Worm (Caenorhabditis elegans): ENCODE results near the gene Y113G7A.14.
"Not testable (repeated sequence)": the region's sequence is repeated elsewhere in the genome, so short reads cannot be mapped to it uniquely, and the experiment has no call there.

The Y113G7A.14 gene

DNA sequence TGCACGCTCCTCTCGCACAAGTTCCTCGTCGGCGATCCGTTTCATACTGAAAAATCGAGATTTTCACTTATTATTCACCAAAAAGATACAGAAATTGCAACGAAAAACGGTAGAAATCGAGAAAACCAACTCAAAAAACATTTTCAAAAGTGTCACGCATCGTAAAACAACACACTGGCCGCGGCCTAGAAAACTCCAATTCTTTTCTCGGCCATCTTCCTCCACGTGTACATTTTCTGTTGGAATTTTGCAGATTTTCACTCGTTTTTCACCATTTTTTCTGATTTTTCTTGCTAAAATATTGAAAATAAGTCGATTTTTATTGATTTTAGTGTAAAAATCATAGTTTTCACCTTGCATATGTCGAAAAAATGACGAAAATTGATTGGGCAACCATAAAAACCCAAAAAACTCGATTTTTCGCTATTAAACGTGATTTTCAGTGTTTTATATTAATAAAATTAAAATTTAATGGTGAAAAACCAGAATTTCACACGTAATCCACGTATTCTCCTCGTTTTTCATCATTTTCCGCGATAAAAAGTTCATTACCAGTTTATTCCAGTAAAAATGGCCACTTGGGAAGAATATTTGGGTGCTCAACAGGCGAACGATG lies 47.5 kb downstream of the Y113G7A.14 start, which contains the start of the genes dcs-1 and sec-23:
TSS of gene dcs-1 (minus strand) at position 46 of the 616 bp plus-strand sequence.
TSS of gene sec-23 (plus strand) at position 566 of the 616 bp plus-strand sequence.
- TF ChIP-seq attf-5 (GFP tag; optimal IDR thresholded peaks at IDR 0.05) (no peak), tbp1 (GFP tag; optimal IDR thresholded peaks at IDR 0.05) (no peak), madf-10 (tag; optimal IDR thresholded peaks at IDR 0.05) (no peak), rec-8 (tag; optimal IDR thresholded peaks at IDR 0.05) (peak in 1 of 2 experiments; percentile 15), snpc-4 (GFP tag; optimal IDR thresholded peaks at IDR 0.05) (no peak), snpc-4 (tag; optimal IDR thresholded peaks at IDR 0.05) (no peak), akir-1 (GFP tag; optimal IDR thresholded peaks at IDR 0.05) (no peak), fkh-3 (tag; optimal IDR thresholded peaks at IDR 0.05) (no peak), attf-6 (GFP tag; IDR thresholded peaks at IDR 0.05) (no peak), ztf-28 (GFP tag; IDR thresholded peaks at IDR 0.05) (no peak), dox-1 (GFP tag; IDR thresholded peaks at IDR 0.05) (0 out of 2 replicates have a peak, but pooled peaks have one; percentile 21), let-607 (tag; optimal IDR thresholded peaks at IDR 0.05) (peak; percentile 97 to 98), Y95B8A.8 (GFP tag; IDR thresholded peaks at IDR 0.05) (no peak), snpc-3.4 (tag; optimal IDR thresholded peaks at IDR 0.05) (peak; percentile 12), ceh-58 (GFP tag; IDR thresholded peaks at IDR 0.05) (no peak), F55B11.4 (tag; optimal IDR thresholded peaks at IDR 0.05; ENCODE audit: borderline replicate concordance, insufficient read depth) (no peak), D2030.7 (GFP tag; IDR thresholded peaks at IDR 0.05) (0 out of 2 replicates have a peak, but pooled peaks have one; percentile 11)

DNA sequence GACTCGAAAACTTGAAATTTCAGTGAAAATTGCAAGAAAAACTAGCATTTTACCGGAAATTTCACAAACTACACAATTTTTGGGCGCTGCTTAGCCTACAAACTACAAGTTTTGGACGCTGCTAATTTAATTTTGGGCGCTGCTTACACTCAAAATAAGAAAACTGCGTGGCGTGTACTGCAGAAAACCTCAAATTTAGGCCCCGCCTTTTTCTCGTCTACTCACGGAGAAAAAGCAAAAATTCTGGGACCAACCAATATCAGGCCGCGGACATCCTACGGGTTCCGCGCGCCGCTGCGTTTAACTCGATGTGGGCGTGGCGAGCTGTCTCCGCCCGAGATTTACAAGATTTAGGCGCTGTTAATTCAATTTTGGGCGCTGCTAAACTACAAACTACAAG lies 49.9 kb downstream of the Y113G7A.14 start:
- TF ChIP-seq nfyb-1 (GFP tag; IDR thresholded peaks at IDR 0.05) (0 out of 2 replicates have a peak, but pooled peaks have one; percentile 32), madf-6 (GFP tag; IDR thresholded peaks at IDR 0.05) (peak; percentile 78), B0336.3 (GFP tag; IDR thresholded peaks at IDR 0.05) (peak; percentile 55; the same call in 1 of the 2 replicates), Y79H2A.3 (GFP tag; conservative IDR thresholded peaks at IDR 0.05) (0 out of 2 replicates have a peak, but pooled peaks have one; percentile 14), attf-6 (GFP tag; IDR thresholded peaks at IDR 0.05) (peak; percentile 84), snpc-1.3 (tag; optimal IDR thresholded peaks at IDR 0.05; ENCODE audit: insufficient read depth) (peak; percentile 48), tbp1 (GFP tag; optimal IDR thresholded peaks at IDR 0.05) (peak; percentile 66), snpc-4 (GFP tag; optimal IDR thresholded peaks at IDR 0.05) (peak; percentile 88), snpc-4 (tag; optimal IDR thresholded peaks at IDR 0.05) (peak; percentile 56 to 95 (median 90)), Y95B8A.8 (GFP tag; IDR thresholded peaks at IDR 0.05) (peak; percentile 72), ekl-4 (GFP tag; IDR thresholded peaks at IDR 0.05) (peak; percentile 67; the same call in 1 of the 2 replicates), Y53G8AR.9 (GFP tag; conservative IDR thresholded peaks at IDR 0.05) (peak; percentile 70; the same call in 1 of the 2 replicates), mcd-1 (GFP tag; IDR thresholded peaks at IDR 0.05) (peak; percentile 47; the same call in 1 of the 2 replicates), hmg-1.2 (GFP tag; IDR thresholded peaks at IDR 0.05) (peak; percentile 77), F37B4.10 (GFP tag; IDR thresholded peaks at IDR 0.05) (0 out of 2 replicates have a peak, but pooled peaks have one; percentile 58), pbrm-1 (GFP tag; IDR thresholded peaks at IDR 0.05) (peak; percentile 93), bed-2 (GFP tag; IDR thresholded peaks at IDR 0.05) (0 out of 2 replicates have a peak, but pooled peaks have one; percentile 8), cebp-1 (tag; optimal IDR thresholded peaks at IDR 0.05) (peak; percentile 14), snpc-3.4 (tag; optimal IDR thresholded peaks at IDR 0.05) (peak; percentile 50), F49E8.2 (tag; optimal IDR thresholded peaks at IDR 0.05; ENCODE audit: insufficient read depth) (peak; percentile 30), dox-1 (GFP tag; IDR thresholded peaks at IDR 0.05) (peak; percentile 88), snpc-1.1 (tag; optimal IDR thresholded peaks at IDR 0.05; ENCODE audit: insufficient read depth) (peak; percentile 91), rcor-1 (GFP tag; IDR thresholded peaks at IDR 0.05) (peak; percentile 63), attf-3 (GFP tag; conservative IDR thresholded peaks at IDR 0.05) (peak; percentile 44; the same call in 1 of the 2 replicates), lsl-1 (GFP tag; optimal IDR thresholded peaks at IDR 0.05) (peak; percentile 49), D2030.7 (GFP tag; IDR thresholded peaks at IDR 0.05) (peak; percentile 99), ztf-28 (GFP tag; IDR thresholded peaks at IDR 0.05) (peak; percentile 60; the same call in 1 of the 2 replicates), ceh-100 (GFP tag; IDR thresholded peaks at IDR 0.05) (peak; percentile 47), lin-26 (GFP tag; IDR thresholded peaks at IDR 0.05) (peak; percentile 17; the same call in 1 of the 2 replicates)
- TF ChIP-seq cebp-1 (GFP tag; IDR thresholded peaks at IDR 0.05): not testable (repeated sequence)
